Worm (Caenorhabditis elegans) whole organism, L1 larva: ENCODE results near the gene VY10G11R.1.

ENCODE experiments used
- ama-1 ChIP-seq: fragments of 150-350 bp; optimal IDR thresholded peaks from 2 replicates; lab custom pipeline; 2014
- ceh-82 ChIP-seq, 3 experiments: fragments of 150-350 bp in 1 of 3; sonication (generic microtip) in 2 of 3; optimal IDR thresholded peaks; 2 replicates each; lab custom pipeline; 2014 to 2017; ENCODE audit warnings: missing biosample characterization in 3 of 3, missing genetic modification characterization in 3 of 3
- efl-1 ChIP-seq, 4 experiments: fragments of 150-350 bp; optimal IDR thresholded peaks in 3 of 4; peaks in 1 of 4; 1 replicate in 1 of 4; 2 replicates in 3 of 4; lab custom pipeline; 2014; ENCODE audit warnings: missing biosample characterization in 2 of 4, missing genetic modification characterization in 2 of 4, missing genetic modification reagents in 2 of 4
- egl-27 ChIP-seq, 2 experiments: fragments of 150-350 bp in 1 of 2; sonication (generic microtip); optimal IDR thresholded peaks; 3 replicates each; lab custom pipeline; 2017 to 2018; ENCODE audit warnings: missing biosample characterization in 2 of 2, missing genetic modification characterization in 2 of 2, missing genetic modification reagents in 2 of 2
- fos-1 ChIP-seq: fragments of 150-350 bp; optimal IDR thresholded peaks from 2 replicates; lab custom pipeline; 2014; ENCODE audit warnings: missing biosample characterization, missing genetic modification characterization
- irx-1 ChIP-seq: sonication (generic microtip); optimal IDR thresholded peaks from 2 replicates; lab custom pipeline; 2016; ENCODE audit warnings: missing genetic modification characterization, missing compliant biosample characterization
- jun-1 ChIP-seq: fragments of 150-350 bp; optimal IDR thresholded peaks from 2 replicates; lab custom pipeline; 2014; ENCODE audit warnings: missing biosample characterization, missing genetic modification reagents, missing genetic modification characterization
- nhr-11 ChIP-seq: fragments of 150-350 bp; optimal IDR thresholded peaks from 2 replicates; lab custom pipeline; 2014; ENCODE audit warnings: missing biosample characterization, missing genetic modification characterization
- nhr-71 ChIP-seq: sonication (generic microtip); optimal IDR thresholded peaks from 2 replicates; lab custom pipeline; 2016; ENCODE audit warnings: mild to moderate bottlenecking, missing genetic modification characterization, moderate library complexity, missing compliant biosample characterization
- pqm-1 ChIP-seq: sonication (generic microtip); optimal IDR thresholded peaks from 3 replicates; lab custom pipeline; 2017; ENCODE audit warnings: missing biosample characterization, missing genetic modification characterization
- ztf-11 ChIP-seq, 2 experiments: sonication (generic microtip); optimal IDR thresholded peaks; 2 replicates each; lab custom pipeline; 2016 to 2017; ENCODE audit warnings: missing genetic modification characterization in 2 of 2, missing biosample characterization in 1 of 2, missing compliant biosample characterization in 1 of 2

ce11 chrIV:16503590-16504217 lies 32.9 kb upstream of the VY10G11R.1 start:
- TF ChIP-seq ceh-82 (tag; optimal IDR thresholded peaks at IDR 0.05; lab: Kevin White, UChicago) = no peak
- no peak for TF ChIP-seq fos-1 (tag; lab: Kevin White, UChicago)
- TF ChIP-seq efl-1 (optimal IDR thresholded peaks at IDR 0.05; lab: Kevin White, UChicago) = no peak
- no peak for TF ChIP-seq efl-1 (GFP tag; optimal IDR thresholded peaks at IDR 0.05 in 1 of 2; lab: Kevin White, UChicago)
- no peak for TF ChIP-seq nhr-11
- TF ChIP-seq ztf-11 (tag; optimal IDR thresholded peaks at IDR 0.05; lab: Kevin White, UChicago) = no peak
- no peak for TF ChIP-seq egl-27 (tag; optimal IDR thresholded peaks at IDR 0.05; lab: Kevin White, UChicago)
- no peak for TF ChIP-seq ama-1 (lab: Kevin White, UChicago)
- TF ChIP-seq pqm-1 = no peak
- TF ChIP-seq nhr-71 (tag; lab: Kevin White, UChicago) = no peak
- no peak for TF ChIP-seq irx-1 (tag; lab: Kevin White, UChicago)
- TF ChIP-seq jun-1 = no peak
